Fruit fly (Drosophila melanogaster) whole organism, embryonic: Measurements from ENCODE around the gene CG18281.
A peak's percentile ranks its signal among the peaks of the same experiment; 100 is the strongest.

Experiments
- Antp ChIP-seq: fragments of 200-800 bp; sonication (Bioruptor generic); optimal IDR thresholded peaks from 3 replicates; lab custom pipeline; 2016; ENCODE audit warnings: missing biosample characterization, missing genetic modification characterization
- Bteb2 ChIP-seq: fragments of 200-800 bp; sonication (Bioruptor generic); optimal IDR thresholded peaks from 2 replicates; lab custom pipeline; 2016; ENCODE audit warnings: missing biosample characterization, missing genetic modification characterization
- CG10321 ChIP-seq: fragments of 200-800 bp; sonication (Bioruptor generic); IDR thresholded peaks from 2 replicates; pipeline ENCODE4 v1.3.6; 2022; ENCODE audit warnings: missing biosample characterization, missing genetic modification characterization
- CG11456 ChIP-seq: fragments of 200-800 bp; sonication (Bioruptor generic); IDR thresholded peaks from 3 replicates; pipeline ENCODE4 v1.3.6; 2022; ENCODE audit warnings: missing biosample characterization, missing genetic modification characterization
- CG11504 ChIP-seq: fragments of 200-800 bp; sonication (Bioruptor generic); optimal IDR thresholded peaks from 3 replicates; lab custom pipeline; 2019; ENCODE audit warnings: missing biosample characterization, mild to moderate bottlenecking, missing genetic modification characterization, moderate library complexity
- CG1529 ChIP-seq: fragments of 200-800 bp; sonication (Bioruptor generic); optimal IDR thresholded peaks from 3 replicates; lab custom pipeline; 2018; ENCODE audit warnings: missing biosample characterization, missing genetic modification characterization
- CG15479 ChIP-seq: fragments of 200-800 bp; sonication (Bioruptor generic); optimal IDR thresholded peaks from 3 replicates; lab custom pipeline; 2019; ENCODE audit warnings: missing biosample characterization, mild to moderate bottlenecking, missing genetic modification characterization, moderate library complexity
- CG18262 ChIP-seq: fragments of 200-800 bp; optimal IDR thresholded peaks from 3 replicates; lab custom pipeline; 2019; ENCODE audit warnings: missing biosample characterization, mild to moderate bottlenecking, missing genetic modification characterization, moderate library complexity
- CG18619 ChIP-seq: fragments of 200-800 bp; sonication (Bioruptor generic); optimal IDR thresholded peaks from 3 replicates; lab custom pipeline; 2017; ENCODE audit warnings: missing biosample characterization, mild to moderate bottlenecking, missing genetic modification characterization
- CG30403 ChIP-seq: fragments of 200-800 bp; sonication (Bioruptor generic); optimal IDR thresholded peaks from 3 replicates; lab custom pipeline; 2016; ENCODE audit warnings: missing biosample characterization, missing genetic modification characterization
- CG3281 ChIP-seq: fragments of 200-800 bp; sonication (Bioruptor generic); optimal IDR thresholded peaks from 3 replicates; lab custom pipeline; 2017; ENCODE audit warnings: missing biosample characterization, mild to moderate bottlenecking, missing genetic modification characterization
- CG3847 ChIP-seq: fragments of 200-800 bp; sonication (Bioruptor generic); IDR thresholded peaks from 2 replicates; pipeline ENCODE4 v1.3.6; 2022; ENCODE audit warnings: missing biosample characterization, missing genetic modification characterization
- CG4820 ChIP-seq: fragments of 200-800 bp; sonication (Bioruptor generic); optimal IDR thresholded peaks from 3 replicates; lab custom pipeline; 2016; ENCODE audit warnings: missing biosample characterization, missing genetic modification characterization
- CG7556 ChIP-seq: fragments of 200-800 bp; sonication (Bioruptor generic); optimal IDR thresholded peaks from 2 replicates; lab custom pipeline; 2017; ENCODE audit warnings: missing biosample characterization, mild to moderate bottlenecking, missing genetic modification characterization
- CG7839 ChIP-seq: fragments of 200-800 bp; sonication (Bioruptor generic); optimal IDR thresholded peaks from 3 replicates; lab custom pipeline; 2018; ENCODE audit warnings: missing biosample characterization, mild to moderate bottlenecking, missing genetic modification characterization, moderate library complexity
- CG8924 ChIP-seq: fragments of 200-800 bp; optimal IDR thresholded peaks from 3 replicates; lab custom pipeline; 2019; ENCODE audit warnings: missing biosample characterization, mild to moderate bottlenecking, missing genetic modification characterization, moderate library complexity
- CG9727 ChIP-seq: fragments of 200-800 bp; sonication (Bioruptor generic); optimal IDR thresholded peaks from 3 replicates; lab custom pipeline; 2017; ENCODE audit warnings: missing biosample characterization, mild to moderate bottlenecking, missing genetic modification characterization
- CG9932 ChIP-seq: fragments of 200-800 bp; sonication (Bioruptor generic); IDR thresholded peaks from 2 replicates; pipeline ENCODE4 v1.3.6; 2022; ENCODE audit warnings: missing biosample characterization, missing genetic modification characterization
- Camta ChIP-seq: fragments of 200-800 bp; sonication (Bioruptor generic); optimal IDR thresholded peaks from 2 replicates; lab custom pipeline; 2016; ENCODE audit warnings: missing biosample characterization, missing genetic modification characterization
- CoRest ChIP-seq: fragments of 200-800 bp; sonication (Bioruptor generic); optimal IDR thresholded peaks from 3 replicates; lab custom pipeline; 2018; ENCODE audit warnings: missing biosample characterization, mild to moderate bottlenecking, missing genetic modification characterization, moderate library complexity
- Dek ChIP-seq: fragments of 200-800 bp; sonication (Bioruptor generic); optimal IDR thresholded peaks from 3 replicates; lab custom pipeline; 2019; ENCODE audit warnings: missing biosample characterization, mild to moderate bottlenecking, missing genetic modification characterization, moderate library complexity
- Dfd ChIP-seq, 2 experiments: fragments of >200 bp; optimal IDR thresholded peaks; 2 replicates each; lab custom pipeline; 2017; ENCODE audit warnings: missing biosample characterization in 2 of 2, missing genetic modification characterization in 2 of 2
- E2f1 ChIP-seq: fragments of 200-800 bp; sonication (Bioruptor generic); IDR thresholded peaks from 2 replicates; pipeline ENCODE4 v1.3.6; 2022; ENCODE audit warnings: missing biosample characterization, missing genetic modification characterization
- Fer3 ChIP-seq: fragments of 200-800 bp; sonication (Bioruptor generic); optimal IDR thresholded peaks from 2 replicates; lab custom pipeline; 2018; ENCODE audit warnings: missing biosample characterization, mild to moderate bottlenecking, missing genetic modification characterization, moderate library complexity
- Hr78 ChIP-seq, 2 experiments: fragments of 200-800 bp in 1 of 2; fragments of >200 bp in 1 of 2; sonication (Bioruptor generic) in 1 of 2; optimal IDR thresholded peaks; 2 replicates each; lab custom pipeline; 2017 to 2019; ENCODE audit warnings: missing biosample characterization in 2 of 2, missing genetic modification characterization in 2 of 2, mild to moderate bottlenecking in 1 of 2, moderate library complexity in 1 of 2
- Kr ChIP-seq: fragments of 200-800 bp; sonication (Bioruptor generic); optimal IDR thresholded peaks from 2 replicates; lab custom pipeline; 2017; ENCODE audit warnings: missing biosample characterization, mild to moderate bottlenecking, missing genetic modification characterization
- Nf-YB ChIP-seq: fragments of 200-800 bp; sonication (Bioruptor generic); optimal IDR thresholded peaks from 3 replicates; lab custom pipeline; 2019; ENCODE audit warnings: missing biosample characterization, mild to moderate bottlenecking, missing genetic modification characterization, moderate library complexity
- Ptx1 ChIP-seq: fragments of 200-800 bp; sonication (Bioruptor generic); IDR thresholded peaks from 2 replicates; pipeline ENCODE4 v1.3.6; 2022; ENCODE audit warnings: missing biosample characterization, missing genetic modification characterization
- Rfx ChIP-seq: fragments of 200-800 bp; sonication (Bioruptor generic); IDR thresholded peaks from 2 replicates; pipeline ENCODE4 v1.3.6; 2022; ENCODE audit warnings: missing biosample characterization, missing genetic modification characterization
- Six4 ChIP-seq: fragments of 200-800 bp; sonication (Bioruptor generic); optimal IDR thresholded peaks from 2 replicates; lab custom pipeline; 2016; ENCODE audit warnings: missing biosample characterization, missing genetic modification characterization
- Sox102F ChIP-seq: fragments of 200-800 bp; sonication (Bioruptor generic); optimal IDR thresholded peaks from 2 replicates; lab custom pipeline; 2018; ENCODE audit warnings: missing biosample characterization, mild to moderate bottlenecking, missing genetic modification characterization, moderate library complexity
- Xbp1 ChIP-seq: fragments of 200-800 bp; sonication (Bioruptor generic); optimal IDR thresholded peaks from 3 replicates; lab custom pipeline; 2016; ENCODE audit warnings: missing biosample characterization, mild to moderate bottlenecking, missing genetic modification characterization
- bigmax ChIP-seq: fragments of 200-800 bp; sonication (Bioruptor generic); optimal IDR thresholded peaks from 2 replicates; lab custom pipeline; 2018; ENCODE audit warnings: missing biosample characterization, mild to moderate bottlenecking, missing genetic modification characterization
- crc ChIP-seq: fragments of 200-800 bp; sonication (Bioruptor generic); optimal IDR thresholded peaks from 2 replicates; lab custom pipeline; 2016; ENCODE audit warnings: missing biosample characterization, missing genetic modification characterization
- crol ChIP-seq: fragments of 200-800 bp; sonication (Bioruptor generic); IDR thresholded peaks from 2 replicates; pipeline ENCODE4 v1.3.6; 2022; ENCODE audit warnings: missing biosample characterization, missing genetic modification characterization
- en ChIP-seq: fragments of 200-800 bp; sonication (Bioruptor generic); optimal IDR thresholded peaks from 2 replicates; lab custom pipeline; 2016; ENCODE audit warnings: missing biosample characterization, missing genetic modification characterization
- jing ChIP-seq: fragments of 200-800 bp; sonication (Bioruptor generic); optimal IDR thresholded peaks from 2 replicates; lab custom pipeline; 2018; ENCODE audit warnings: missing biosample characterization, mild to moderate bottlenecking, missing genetic modification characterization
- maf-S ChIP-seq: fragments of 200-800 bp; sonication (Bioruptor generic); optimal IDR thresholded peaks from 2 replicates; lab custom pipeline; 2016; ENCODE audit warnings: missing biosample characterization, missing genetic modification characterization
- nmo ChIP-seq: fragments of 200-800 bp; sonication (Bioruptor generic); optimal IDR thresholded peaks from 2 replicates; lab custom pipeline; 2018; ENCODE audit warnings: missing biosample characterization, mild to moderate bottlenecking, missing genetic modification characterization, moderate library complexity
- odd ChIP-seq: fragments of 200-800 bp; sonication (Bioruptor generic); optimal IDR thresholded peaks from 2 replicates; lab custom pipeline; 2017; ENCODE audit warnings: missing biosample characterization, mild to moderate bottlenecking, missing genetic modification characterization
- phol ChIP-seq: fragments of 200-800 bp; sonication (Bioruptor generic); optimal IDR thresholded peaks from 3 replicates; lab custom pipeline; 2018; ENCODE audit warnings: missing biosample characterization, mild to moderate bottlenecking, missing genetic modification characterization, moderate library complexity
- pum ChIP-seq: fragments of 200-800 bp; sonication (Bioruptor generic); optimal IDR thresholded peaks from 2 replicates; lab custom pipeline; 2016; ENCODE audit warnings: missing biosample characterization, missing genetic modification characterization
- row ChIP-seq: fragments of 200-800 bp; sonication (Bioruptor generic); IDR thresholded peaks from 3 replicates; pipeline ENCODE4 v1.3.6; 2022; ENCODE audit warnings: missing biosample characterization, missing genetic modification characterization
- sima ChIP-seq: fragments of 200-800 bp; sonication (Bioruptor generic); optimal IDR thresholded peaks from 2 replicates; lab custom pipeline; 2016; ENCODE audit warnings: missing biosample characterization, missing genetic modification characterization
- slbo ChIP-seq: fragments of 200-800 bp; sonication (Bioruptor generic); IDR thresholded peaks from 2 replicates; pipeline ENCODE4 v1.3.6; 2022; ENCODE audit warnings: missing biosample characterization, missing genetic modification characterization
- tap ChIP-seq: fragments of 200-800 bp; optimal IDR thresholded peaks from 3 replicates; lab custom pipeline; 2019; ENCODE audit warnings: missing biosample characterization, mild to moderate bottlenecking, missing genetic modification characterization, moderate library complexity
- tna ChIP-seq: fragments of 200-800 bp; sonication (Bioruptor generic); IDR thresholded peaks from 2 replicates; pipeline ENCODE4 v1.3.6; 2022; ENCODE audit warnings: missing biosample characterization, missing genetic modification characterization; ENCODE audit not compliant: partially characterized antibody
- trem ChIP-seq: fragments of 200-800 bp; optimal IDR thresholded peaks from 3 replicates; lab custom pipeline; 2019; ENCODE audit warnings: missing biosample characterization, mild to moderate bottlenecking, missing genetic modification characterization, moderate library complexity
- ttk ChIP-seq: fragments of 200-800 bp; sonication (Bioruptor generic); IDR thresholded peaks from 2 replicates; pipeline ENCODE4 v2.1.2; 2022; ENCODE audit warnings: missing biosample characterization, missing genetic modification characterization

Gene CG18281

DNA sequence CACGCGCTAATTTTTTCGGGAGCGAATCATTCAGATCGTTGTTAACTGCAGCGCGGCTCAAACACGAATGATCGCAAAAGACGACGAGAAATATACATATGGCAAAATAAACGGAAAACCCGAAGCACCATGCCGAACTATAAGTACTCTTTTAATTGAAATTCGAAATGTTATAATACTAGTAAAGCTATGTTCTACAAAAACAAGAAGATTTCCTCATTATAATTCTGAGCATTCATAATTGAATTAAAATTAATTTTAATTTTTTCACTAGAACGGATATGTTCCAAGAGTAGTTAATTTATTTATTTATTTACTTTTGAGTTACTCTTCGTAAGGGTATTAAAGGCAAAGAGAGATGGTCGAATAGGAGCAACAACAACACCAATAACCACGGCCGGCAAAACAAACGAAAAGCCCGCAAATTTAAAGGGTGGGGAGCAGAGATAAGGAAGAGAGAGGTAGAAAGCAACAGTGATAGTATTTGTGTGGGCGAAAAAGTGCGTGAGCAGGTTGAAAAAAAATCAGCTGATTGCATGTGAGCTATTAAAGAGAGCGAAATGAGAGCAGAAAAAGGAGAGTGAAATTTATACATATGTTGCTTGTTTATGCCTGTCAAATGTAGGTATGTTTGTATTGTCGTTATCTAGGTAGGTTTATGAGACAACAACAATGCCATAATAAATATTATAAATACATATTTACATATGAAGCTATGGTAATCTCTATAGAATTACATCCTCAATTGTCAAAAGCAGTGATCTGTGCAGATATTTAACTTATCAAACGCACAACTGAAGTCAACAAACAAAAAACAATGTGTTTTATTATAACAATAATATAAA, 6.0 kb upstream of the CG18281 start (continued):
- TF ChIP-seq tap (peak; percentile 72), en (GFP tag; lab: Kevin White, UChicago) (peak; percentile 24), maf-S (peak; percentile 30), E2f1 (peak; percentile 80; the same call in 1 of the 2 replicates), CG11456 (GFP tag; lab: Robert Waterston, UW) (peak; percentile 71; the same call in 2 of the 3 replicates), Kr (GFP tag; lab: Kevin White, UChicago) (no peak), crol (GFP tag; lab: Robert Waterston, UW) (peak; percentile 27; the same call in 1 of the 2 replicates), row (GFP tag; lab: Robert Waterston, UW) (peak; percentile 91), ttk (GFP tag; lab: Robert Waterston, UW) (peak; percentile 72; the same call in 1 of the 2 replicates), jing (GFP tag; lab: Kevin White, UChicago) (no peak), CG10321 (GFP tag; lab: Robert Waterston, UW) (peak; percentile 37; the same call in 1 of the 2 replicates), CG1529 (peak; percentile 10), CG3847 (GFP tag; lab: Robert Waterston, UW) (peak; percentile 72), CG4820 (GFP tag; lab: Kevin White, UChicago) (peak; percentile 44), Ptx1 (GFP tag; lab: Robert Waterston, UW) (peak; percentile 87)
- TF ChIP-seq, all 482 proteins: peak for 304

DNA sequence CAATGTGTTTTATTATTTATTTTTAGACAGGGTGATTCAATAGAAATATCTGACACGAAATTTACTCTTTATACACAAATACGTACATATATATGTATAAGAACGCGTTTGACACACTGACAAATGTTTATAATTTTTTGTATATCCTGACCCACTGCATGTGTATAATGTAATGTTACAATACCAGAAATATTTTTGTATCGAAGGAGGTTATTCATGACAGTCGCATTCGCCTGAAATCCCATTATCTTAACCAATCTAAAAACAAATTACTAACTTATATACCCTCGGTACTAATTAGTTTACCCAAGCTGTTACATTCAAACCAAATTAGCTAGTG, 5.4 kb upstream of the CG18281 start:
- TF ChIP-seq CG11504 (tag; lab: Kevin White, UChicago) (peak; percentile 41), CG15479 (GFP tag; lab: Kevin White, UChicago) (no peak), Camta (GFP tag; lab: Kevin White, UChicago) (peak; percentile 22), Dek (peak; percentile 30), CG7556 (peak; percentile 7), pum (no peak), CG18262 (tag; lab: Kevin White, UChicago) (peak; percentile 48), CG9932 (GFP tag; lab: Robert Waterston, UW) (peak; percentile 8; the same call in 1 of the 2 replicates), phol (peak; percentile 21), Nf-YB (peak; percentile 4), crc (GFP tag; lab: Kevin White, UChicago) (peak; percentile 11), CG3281 (peak; percentile 62), nmo (GFP tag; lab: Kevin White, UChicago) (peak; percentile 10), odd (GFP tag; lab: Kevin White, UChicago) (peak; percentile 13), Rfx (GFP tag; lab: Robert Waterston, UW) (peak; percentile 28; the same call in 1 of the 2 replicates), CG8924 (tag; lab: Kevin White, UChicago) (peak; percentile 30), CG7839 (tag; lab: Kevin White, UChicago) (peak; percentile 52), Fer3 (tag; lab: Kevin White, UChicago) (peak; percentile 24), Six4 (no peak), sima (no peak), tna (GFP tag; lab: Robert Waterston, UW) (no peak), trem (tag; lab: Kevin White, UChicago) (peak; percentile 6), Antp (no peak), Xbp1 (GFP tag; lab: Kevin White, UChicago) (peak; percentile 9), CG9727 (peak; percentile 34), CG18619 (GFP tag; lab: Kevin White, UChicago) (peak; percentile 28), CG30403 (GFP tag; lab: Kevin White, UChicago) (peak; percentile 29), Sox102F (GFP tag; lab: Kevin White, UChicago) (peak; percentile 39), Bteb2 (GFP tag; lab: Kevin White, UChicago) (no peak), slbo (GFP tag; lab: Robert Waterston, UW) (peak; percentile 56), CoRest (tag; lab: Kevin White, UChicago) (peak; percentile 62), bigmax (no peak), Hr78 (GFP tag; optimal IDR thresholded peaks at IDR 0.05; lab: Kevin White, UChicago) (no peak), Dfd (GFP tag; optimal IDR thresholded peaks at IDR 0.05; lab: Kevin White, UChicago) (no peak)
